Worm (Caenorhabditis elegans) whole organism, young adult: ENCODE data around the gene F44F4.9.

ENCODE experiments used
- F33H1.4 ChIP-seq: fragments of 200-800 bp; sonication (Bioruptor generic); IDR thresholded peaks from 2 replicates; pipeline ENCODE4 v1.3.6; 2022; ENCODE audit warnings: missing genetic modification reagents, missing genetic modification characterization, missing compliant biosample characterization
- F37B4.10 ChIP-seq: fragments of 200-800 bp; sonication (Bioruptor generic); IDR thresholded peaks from 2 replicates; pipeline ENCODE4 v1.3.6; 2022; ENCODE audit warnings: missing genetic modification characterization, missing compliant biosample characterization
- F52B5.7 ChIP-seq: sonication (generic microtip); optimal IDR thresholded peaks from 2 replicates; lab custom pipeline; 2016; ENCODE audit warnings: mild to moderate bottlenecking, missing genetic modification characterization, missing compliant biosample characterization
- F55B11.4 ChIP-seq: sonication (generic microtip); optimal IDR thresholded peaks from 2 replicates; lab custom pipeline; 2016; ENCODE audit warnings: missing compliant biosample characterization, missing genetic modification characterization, borderline replicate concordance; ENCODE audit not compliant: insufficient read depth
- T26A5.8 ChIP-seq: sonication (generic microtip); optimal IDR thresholded peaks from 2 replicates; lab custom pipeline; 2016; ENCODE audit warnings: missing genetic modification characterization, missing compliant biosample characterization
- Y53F4B.3 ChIP-seq: fragments of 200-800 bp; sonication (Bioruptor generic); IDR thresholded peaks from 2 replicates; pipeline ENCODE4 v1.3.6; 2022; ENCODE audit warnings: missing genetic modification reagents, missing genetic modification characterization, missing compliant biosample characterization
- Y53G8AR.9 ChIP-seq: fragments of 200-800 bp; sonication (Bioruptor generic); conservative IDR thresholded peaks from 2 replicates; pipeline ENCODE4 v1.3.6; 2022; ENCODE audit warnings: missing genetic modification reagents, missing genetic modification characterization, missing compliant biosample characterization
- Y79H2A.3 ChIP-seq: fragments of 200-800 bp; sonication (Bioruptor generic); conservative IDR thresholded peaks from 2 replicates; pipeline ENCODE4 v1.3.6; 2022; ENCODE audit warnings: missing genetic modification reagents, missing genetic modification characterization, missing compliant biosample characterization
- Y95B8A.8 ChIP-seq: fragments of 200-800 bp; sonication (Bioruptor generic); IDR thresholded peaks from 2 replicates; pipeline ENCODE4 v1.3.6; 2022; ENCODE audit warnings: missing genetic modification reagents, missing genetic modification characterization, missing compliant biosample characterization
- aptf-2 ChIP-seq: fragments of 200-800 bp; sonication (Bioruptor generic); conservative IDR thresholded peaks from 2 replicates; pipeline ENCODE4 v1.3.6; 2022; ENCODE audit warnings: missing genetic modification reagents, missing genetic modification characterization, missing compliant biosample characterization
- attf-6 ChIP-seq: fragments of 200-800 bp; sonication (Bioruptor generic); IDR thresholded peaks from 2 replicates; pipeline ENCODE4 v1.3.6; 2022; ENCODE audit warnings: missing genetic modification reagents, missing genetic modification characterization, missing compliant biosample characterization
- ceh-100 ChIP-seq: fragments of 200-800 bp; sonication (Bioruptor generic); IDR thresholded peaks from 2 replicates; pipeline ENCODE4 v1.3.6; 2022; ENCODE audit warnings: missing genetic modification reagents, missing genetic modification characterization, missing compliant biosample characterization
- ceh-40 ChIP-seq: fragments of 200-800 bp; sonication (Bioruptor generic); IDR thresholded peaks from 2 replicates; pipeline ENCODE4 v1.3.6; 2022; ENCODE audit warnings: missing genetic modification characterization, missing compliant biosample characterization
- ceh-79 ChIP-seq: sonication (generic microtip); optimal IDR thresholded peaks from 2 replicates; lab custom pipeline; 2017; ENCODE audit warnings: mild to moderate bottlenecking, missing genetic modification characterization, missing compliant biosample characterization
- ceh-91 ChIP-seq: fragments of 200-800 bp; sonication (Bioruptor generic); IDR thresholded peaks from 2 replicates; pipeline ENCODE4 v1.3.6; 2022; ENCODE audit warnings: missing genetic modification reagents, missing genetic modification characterization, missing compliant biosample characterization
- dox-1 ChIP-seq: fragments of 200-800 bp; sonication (Bioruptor generic); IDR thresholded peaks from 2 replicates; pipeline ENCODE4 v1.3.6; 2022; ENCODE audit warnings: missing genetic modification reagents, missing genetic modification characterization, missing compliant biosample characterization
- dpff-1 ChIP-seq: sonication (generic microtip); optimal IDR thresholded peaks from 2 replicates; lab custom pipeline; 2017; ENCODE audit warnings: mild to moderate bottlenecking, missing genetic modification characterization, missing compliant biosample characterization
- egl-18 ChIP-seq: fragments of 200-800 bp; sonication (Bioruptor generic); IDR thresholded peaks from 2 replicates; pipeline ENCODE4 v1.3.6; 2022; ENCODE audit warnings: missing genetic modification reagents, missing genetic modification characterization, missing compliant biosample characterization
- egrh-3 ChIP-seq: fragments of 200-800 bp; sonication (Bioruptor generic); IDR thresholded peaks from 2 replicates; pipeline ENCODE4 v1.3.6; 2022; ENCODE audit warnings: missing genetic modification reagents, missing genetic modification characterization, missing compliant biosample characterization
- ekl-4 ChIP-seq: fragments of 200-800 bp; sonication (Bioruptor generic); IDR thresholded peaks from 2 replicates; pipeline ENCODE4 v1.3.6; 2022; ENCODE audit warnings: missing genetic modification reagents, missing genetic modification characterization, missing compliant biosample characterization
- gei-17 ChIP-seq: fragments of 200-800 bp; sonication (Bioruptor generic); optimal IDR thresholded peaks from 2 replicates; lab custom pipeline; 2018; ENCODE audit warnings: mild to moderate bottlenecking, missing genetic modification characterization, missing compliant biosample characterization
- him-1 ChIP-seq: sonication (generic microtip); optimal IDR thresholded peaks from 2 replicates; lab custom pipeline; 2016; ENCODE audit warnings: missing genotype, missing genetic modification reagents, missing genetic modification characterization, missing compliant biosample characterization
- hsf-1 ChIP-seq: fragments of 200-800 bp; sonication (Bioruptor generic); IDR thresholded peaks from 2 replicates; pipeline ENCODE4 v1.3.6; 2022; ENCODE audit warnings: missing genetic modification reagents, missing genetic modification characterization, missing compliant biosample characterization
- lin-26 ChIP-seq: fragments of 200-800 bp; sonication (Bioruptor generic); IDR thresholded peaks from 2 replicates; pipeline ENCODE4 v1.3.6; 2022; ENCODE audit warnings: missing genetic modification reagents, missing genetic modification characterization, missing compliant biosample characterization
- lsl-1 ChIP-seq: fragments of 200-800 bp; sonication (Bioruptor generic); optimal IDR thresholded peaks from 2 replicates; lab custom pipeline; 2018; ENCODE audit warnings: mild to moderate bottlenecking, missing genetic modification characterization, moderate library complexity, missing compliant biosample characterization
- madf-3 ChIP-seq: fragments of 200-800 bp; sonication (Bioruptor generic); IDR thresholded peaks from 2 replicates; pipeline ENCODE4 v1.3.6; 2022; ENCODE audit warnings: missing genetic modification reagents, missing genetic modification characterization, missing compliant biosample characterization
- madf-6 ChIP-seq: fragments of 200-800 bp; sonication (Bioruptor generic); IDR thresholded peaks from 2 replicates; pipeline ENCODE4 v1.3.6; 2022; ENCODE audit warnings: missing genetic modification reagents, missing genetic modification characterization, missing compliant biosample characterization
- madf-8 ChIP-seq: fragments of 200-800 bp; sonication (Bioruptor generic); conservative IDR thresholded peaks from 2 replicates; pipeline ENCODE4 v1.3.6; 2022; ENCODE audit warnings: missing genetic modification reagents, missing genetic modification characterization, missing compliant biosample characterization
- mcd-1 ChIP-seq: fragments of 200-800 bp; sonication (Bioruptor generic); IDR thresholded peaks from 2 replicates; pipeline ENCODE4 v1.3.6; 2022; ENCODE audit warnings: missing genetic modification reagents, missing genetic modification characterization, missing compliant biosample characterization
- mes-4 ChIP-seq: sonication (generic microtip); optimal IDR thresholded peaks from 2 replicates; lab custom pipeline; 2016; ENCODE audit warnings: missing genotype, missing genetic modification characterization, missing compliant biosample characterization
- rcor-1 ChIP-seq: fragments of 200-800 bp; sonication (Bioruptor generic); IDR thresholded peaks from 2 replicates; pipeline ENCODE4 v1.3.6; 2022; ENCODE audit warnings: missing genetic modification reagents, missing genetic modification characterization, missing compliant biosample characterization
- snpc-4 ChIP-seq, 5 experiments: fragments of 150-350 bp in 1 of 5; sonication (generic microtip) in 4 of 5; optimal IDR thresholded peaks; 2 replicates each; lab custom pipeline; 2014 to 2018; ENCODE audit warnings: missing genetic modification characterization in 5 of 5, missing biosample characterization in 3 of 5, antibody characterized with exemption in 2 of 5, mild to moderate bottlenecking in 2 of 5, missing compliant biosample characterization in 2 of 5, missing genotype in 2 of 5, moderate library complexity in 2 of 5, missing genetic modification reagents in 1 of 5
- tlf-1 ChIP-seq: fragments of 200-800 bp; sonication (Bioruptor generic); optimal IDR thresholded peaks from 2 replicates; lab custom pipeline; 2018; ENCODE audit warnings: mild to moderate bottlenecking, missing genetic modification characterization, missing compliant biosample characterization
- ztf-28 ChIP-seq: fragments of 200-800 bp; sonication (Bioruptor generic); IDR thresholded peaks from 2 replicates; pipeline ENCODE4 v1.3.6; 2022; ENCODE audit warnings: missing genetic modification reagents, missing genetic modification characterization, missing compliant biosample characterization

The F44F4.9 gene

DNA sequence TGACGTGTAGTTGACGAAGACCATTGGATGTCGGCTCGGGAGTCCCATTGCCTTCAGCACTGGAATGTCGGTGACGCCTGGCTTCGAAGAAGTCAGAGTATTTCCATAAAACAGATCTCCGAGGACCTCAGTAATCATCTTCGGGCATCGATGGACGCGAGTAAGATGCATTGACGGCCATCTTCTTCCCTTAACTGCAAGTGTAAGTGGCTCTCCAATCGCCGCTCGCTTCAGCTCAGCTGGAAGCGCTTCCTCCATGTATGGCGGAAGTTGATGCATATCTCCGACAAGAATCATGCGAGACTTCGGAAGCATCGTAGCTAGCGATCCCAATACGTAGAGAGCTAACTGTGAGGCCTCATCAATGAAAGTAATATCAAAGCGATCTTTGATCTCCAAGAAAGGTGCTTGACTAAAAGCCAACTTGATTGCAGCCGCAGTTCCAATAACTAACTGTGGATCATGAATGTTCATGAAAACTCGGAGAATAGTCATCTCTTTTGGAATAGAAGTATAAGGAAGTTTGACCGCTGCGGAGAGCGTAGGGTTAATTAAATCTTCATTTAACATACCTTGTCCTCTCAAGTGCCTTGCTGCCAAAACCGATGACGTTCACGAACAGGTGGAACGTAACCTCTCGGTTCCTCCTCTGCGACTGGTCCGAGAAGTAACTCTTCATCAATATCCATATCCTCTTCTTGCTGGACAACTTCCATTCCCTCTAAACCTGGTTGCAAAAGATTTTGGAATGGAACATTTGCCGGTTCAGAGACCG lies 18.5 kb upstream of the F44F4.9 start (continued):
- TF ChIP-seq Y53G8AR.9 (GFP tag; lab: Robert Waterston, UW): peak; percentile 68
- TF ChIP-seq aptf-2 (GFP tag; lab: Robert Waterston, UW): no peak
- TF ChIP-seq rcor-1 (GFP tag; lab: Robert Waterston, UW): peak; percentile 30; the same call in 1 of the 2 replicates
- peak; percentile 3 for TF ChIP-seq F52B5.7
- peak; percentile 49; the same call in 1 of the 2 replicates for TF ChIP-seq ekl-4 (GFP tag; lab: Robert Waterston, UW)
- TF ChIP-seq lsl-1 (GFP tag; lab: Kevin White, UChicago): peak; percentile 26
- TF ChIP-seq attf-6 (GFP tag; lab: Robert Waterston, UW): peak; percentile 71
- TF ChIP-seq ceh-91: no peak
- TF ChIP-seq dpff-1 (tag; lab: Kevin White, UChicago): peak; percentile 56
- TF ChIP-seq ceh-79 (tag; lab: Kevin White, UChicago): no peak
- 0 out of 2 replicates have a peak, but pooled peaks have one; percentile 3 for TF ChIP-seq Y95B8A.8
- TF ChIP-seq mes-4: no peak
- no peak for TF ChIP-seq snpc-4 (GFP tag; optimal IDR thresholded peaks at IDR 0.05; lab: Kevin White, UChicago)
- no peak for TF ChIP-seq snpc-4 (tag; optimal IDR thresholded peaks at IDR 0.05; lab: Kevin White, UChicago)
- TF ChIP-seq egl-18: peak; percentile 27; the same call in 1 of the 2 replicates
- TF ChIP-seq madf-8 (GFP tag; lab: Robert Waterston, UW): 0 out of 2 replicates have a peak, but pooled peaks have one; percentile 3
- TF ChIP-seq Y53F4B.3 (GFP tag; lab: Robert Waterston, UW): 0 out of 2 replicates have a peak, but pooled peaks have one; percentile 9
- TF ChIP-seq Y79H2A.3 (GFP tag; lab: Robert Waterston, UW): peak; percentile 19
- TF ChIP-seq tlf-1 (GFP tag; lab: Kevin White, UChicago): no peak
- TF ChIP-seq T26A5.8 (tag; lab: Kevin White, UChicago): no peak
- TF ChIP-seq F55B11.4 (tag; lab: Kevin White, UChicago): no peak
- no peak for TF ChIP-seq gei-17 (GFP tag; lab: Kevin White, UChicago)
- peak; percentile 65; the same call in 1 of the 2 replicates for TF ChIP-seq lin-26 (GFP tag; lab: Robert Waterston, UW)
- peak; percentile 33 for TF ChIP-seq F33H1.4 (GFP tag; lab: Robert Waterston, UW)
- no peak for TF ChIP-seq him-1 (tag; lab: Kevin White, UChicago)

DNA sequence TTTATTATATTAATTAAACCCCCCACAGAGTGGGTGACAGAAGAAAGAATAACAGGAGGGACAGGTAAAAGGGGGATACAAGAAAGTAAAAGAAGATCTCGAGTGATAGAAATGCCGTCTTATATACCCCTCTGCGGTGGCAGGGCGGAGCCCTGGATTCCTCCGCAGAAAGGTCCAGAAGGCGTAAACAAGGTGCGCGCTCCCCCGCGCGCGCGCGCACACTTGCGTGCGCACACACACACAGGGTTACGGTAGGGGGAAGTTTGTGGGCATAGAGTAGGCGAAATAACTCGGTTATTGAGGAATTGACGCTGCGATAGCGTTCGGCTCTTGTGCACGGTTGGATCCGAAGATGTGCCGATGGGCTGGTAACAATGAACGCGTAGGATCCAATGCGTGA lies 17.1 kb upstream of the F44F4.9 start:
- TF ChIP-seq F33H1.4 (GFP tag; lab: Robert Waterston, UW) (peak; percentile 49), madf-6 (GFP tag; lab: Robert Waterston, UW) (peak; percentile 64), ceh-40 (GFP tag; lab: Robert Waterston, UW) (0 out of 2 replicates have a peak, but pooled peaks have one; percentile 13), ztf-28 (GFP tag; lab: Robert Waterston, UW) (0 out of 2 replicates have a peak, but pooled peaks have one; percentile 58), hsf-1 (GFP tag; lab: Robert Waterston, UW) (peak; percentile 91), F37B4.10 (GFP tag; lab: Robert Waterston, UW) (0 out of 2 replicates have a peak, but pooled peaks have one; percentile 70), dox-1 (GFP tag; lab: Robert Waterston, UW) (peak; percentile 52; the same call in 1 of the 2 replicates), egrh-3 (GFP tag; lab: Robert Waterston, UW) (peak; percentile 98), madf-8 (GFP tag; lab: Robert Waterston, UW) (peak; percentile 57), ceh-100 (GFP tag; lab: Robert Waterston, UW) (peak; percentile 22; the same call in 1 of the 2 replicates), mcd-1 (GFP tag; lab: Robert Waterston, UW) (peak; percentile 45; the same call in 1 of the 2 replicates), ceh-91 (peak; percentile 35; the same call in 1 of the 2 replicates), madf-3 (GFP tag; lab: Robert Waterston, UW) (peak; percentile 78; the same call in 1 of the 2 replicates)
